Fruit fly (Drosophila melanogaster) whole organism, embryonic: ENCODE data around the gene Gr61a.

Source experiments
- ATbp ChIP-seq: fragments of 200-800 bp; sonication (Bioruptor generic); optimal IDR thresholded peaks from 2 replicates; lab custom pipeline; 2017; ENCODE audit warnings: missing biosample characterization, mild to moderate bottlenecking, missing genetic modification characterization, missing genetic modification reagents
- Abd-B ChIP-seq: fragments of 200-800 bp; sonication (Bioruptor generic); optimal IDR thresholded peaks from 2 replicates; lab custom pipeline; 2018; ENCODE audit warnings: missing biosample characterization, mild to moderate bottlenecking, missing genetic modification characterization, moderate library complexity
- B-H2 ChIP-seq: fragments of 200-800 bp; sonication (Bioruptor generic); optimal IDR thresholded peaks from 2 replicates; lab custom pipeline; 2018; ENCODE audit warnings: missing biosample characterization, mild to moderate bottlenecking, missing genetic modification characterization
- CG10366 ChIP-seq: fragments of 200-800 bp; sonication (Bioruptor generic); IDR thresholded peaks from 2 replicates; pipeline ENCODE4 v1.3.6; 2022; ENCODE audit warnings: missing biosample characterization, missing genetic modification characterization
- CG10543 ChIP-seq: fragments of 200-800 bp; sonication (Bioruptor generic); optimal IDR thresholded peaks from 3 replicates; lab custom pipeline; 2017; ENCODE audit warnings: missing biosample characterization, mild to moderate bottlenecking, missing genetic modification characterization, moderate library complexity
- CG10959 ChIP-seq: fragments of 200-800 bp; sonication (Bioruptor generic); IDR thresholded peaks from 2 replicates; pipeline ENCODE4 v1.3.6; 2022; ENCODE audit warnings: missing biosample characterization, missing genetic modification characterization
- CG11093 ChIP-seq: fragments of 200-800 bp; sonication (Bioruptor generic); IDR thresholded peaks from 3 replicates; pipeline ENCODE4 v1.3.6; 2022; ENCODE audit warnings: missing biosample characterization, missing genetic modification characterization
- CG11247 ChIP-seq: fragments of 200-800 bp; sonication (Bioruptor generic); IDR thresholded peaks from 2 replicates; pipeline ENCODE4 v1.3.6; 2022; ENCODE audit warnings: missing biosample characterization, missing genetic modification characterization
- CG12299 ChIP-seq: fragments of 200-800 bp; sonication (Bioruptor generic); optimal IDR thresholded peaks from 2 replicates; lab custom pipeline; 2018; ENCODE audit warnings: missing biosample characterization, mild to moderate bottlenecking, missing genetic modification characterization
- CG18262 ChIP-seq: fragments of 200-800 bp; optimal IDR thresholded peaks from 3 replicates; lab custom pipeline; 2019; ENCODE audit warnings: missing biosample characterization, mild to moderate bottlenecking, missing genetic modification characterization, moderate library complexity
- CG18764 ChIP-seq: fragments of 200-800 bp; sonication (Bioruptor generic); optimal IDR thresholded peaks from 3 replicates; lab custom pipeline; 2016; ENCODE audit warnings: missing biosample characterization, missing genetic modification characterization
- CG30020 ChIP-seq: fragments of 200-800 bp; optimal IDR thresholded peaks from 2 replicates; lab custom pipeline; 2019; ENCODE audit warnings: missing biosample characterization, mild to moderate bottlenecking, missing genetic modification characterization, moderate library complexity
- CG31365 ChIP-seq: fragments of 200-800 bp; sonication (Bioruptor generic); optimal IDR thresholded peaks from 2 replicates; lab custom pipeline; 2018; ENCODE audit warnings: missing biosample characterization, mild to moderate bottlenecking, missing genetic modification characterization
- CG42726 ChIP-seq: fragments of 200-800 bp; sonication (Bioruptor generic); IDR thresholded peaks from 2 replicates; pipeline ENCODE4 v1.3.6; 2022; ENCODE audit warnings: missing biosample characterization, missing genetic modification characterization; ENCODE audit not compliant: partially characterized antibody
- CG4360 ChIP-seq: fragments of 200-800 bp; sonication (Bioruptor generic); IDR thresholded peaks from 2 replicates; pipeline ENCODE4 v1.3.6; 2022; ENCODE audit warnings: missing biosample characterization, missing genetic modification characterization
- CG43689 ChIP-seq: fragments of 200-800 bp; sonication (Bioruptor generic); IDR thresholded peaks from 2 replicates; pipeline ENCODE4 v1.3.6; 2022; ENCODE audit warnings: missing biosample characterization, missing genetic modification characterization
- CG4730 ChIP-seq: fragments of 200-800 bp; sonication (Bioruptor generic); IDR thresholded peaks from 2 replicates; pipeline ENCODE4 v1.3.6; 2022; ENCODE audit warnings: missing biosample characterization, missing genetic modification characterization
- CG6654 ChIP-seq: fragments of 200-800 bp; sonication (Bioruptor generic); optimal IDR thresholded peaks from 2 replicates; lab custom pipeline; 2017; ENCODE audit warnings: missing biosample characterization, mild to moderate bottlenecking, missing genetic modification characterization
- CG8290 ChIP-seq, 3 experiments: fragments of 200-800 bp; sonication (Bioruptor generic); optimal IDR thresholded peaks; 2 replicates each; lab custom pipeline; 2016 to 2019; ENCODE audit warnings: missing biosample characterization in 3 of 3, missing genetic modification characterization in 3 of 3, mild to moderate bottlenecking in 2 of 3, moderate library complexity in 1 of 3
- CG9609 ChIP-seq: fragments of 200-800 bp; sonication (Bioruptor generic); optimal IDR thresholded peaks from 3 replicates; lab custom pipeline; 2016; ENCODE audit warnings: missing biosample characterization, missing genetic modification characterization
- Deaf1 ChIP-seq: fragments of 200-800 bp; optimal IDR thresholded peaks from 3 replicates; lab custom pipeline; 2019; ENCODE audit warnings: missing biosample characterization, mild to moderate bottlenecking, missing genetic modification characterization, moderate library complexity
- Lim3 ChIP-seq: fragments of 200-800 bp; sonication (Bioruptor generic); IDR thresholded peaks from 2 replicates; pipeline ENCODE4 v1.3.6; 2022; ENCODE audit warnings: missing biosample characterization, missing genetic modification characterization
- Myb ChIP-seq: fragments of 200-800 bp; sonication (Bioruptor generic); optimal IDR thresholded peaks from 2 replicates; lab custom pipeline; 2016; ENCODE audit warnings: missing biosample characterization, missing genetic modification characterization
- Pdp1 ChIP-seq, 2 experiments: fragments of 200-800 bp; sonication (Bioruptor generic); optimal IDR thresholded peaks; 3 replicates each; lab custom pipeline; 2016; ENCODE audit warnings: missing biosample characterization in 2 of 2, missing genetic modification characterization in 2 of 2, mild to moderate bottlenecking in 1 of 2, moderate library complexity in 1 of 2
- Sox100B ChIP-seq: fragments of 200-800 bp; sonication (Bioruptor generic); optimal IDR thresholded peaks from 3 replicates; lab custom pipeline; 2018; ENCODE audit warnings: missing biosample characterization, mild to moderate bottlenecking, missing genetic modification characterization
- Ssrp ChIP-seq: fragments of 200-800 bp; sonication (Bioruptor generic); optimal IDR thresholded peaks from 2 replicates; lab custom pipeline; 2018; ENCODE audit warnings: missing biosample characterization, mild to moderate bottlenecking, missing genetic modification characterization, moderate library complexity
- Xrp1 ChIP-seq: fragments of 200-800 bp; sonication (Bioruptor generic); IDR thresholded peaks from 2 replicates; pipeline ENCODE4 v1.3.6; 2022; ENCODE audit warnings: missing biosample characterization, missing genetic modification characterization
- ap ChIP-seq: fragments of 200-800 bp; sonication (Bioruptor generic); IDR thresholded peaks from 2 replicates; pipeline ENCODE4 v1.3.6; 2022; ENCODE audit warnings: missing biosample characterization, missing genetic modification characterization
- cad ChIP-seq: fragments of >200 bp; optimal IDR thresholded peaks from 2 replicates; lab custom pipeline; 2017; ENCODE audit warnings: missing biosample characterization, missing genetic modification characterization
- cg ChIP-seq: fragments of 200-800 bp; sonication (Bioruptor generic); optimal IDR thresholded peaks from 3 replicates; lab custom pipeline; 2019; ENCODE audit warnings: missing biosample characterization, mild to moderate bottlenecking, missing genetic modification characterization, moderate library complexity
- crol ChIP-seq: fragments of 200-800 bp; sonication (Bioruptor generic); IDR thresholded peaks from 2 replicates; pipeline ENCODE4 v1.3.6; 2022; ENCODE audit warnings: missing biosample characterization, missing genetic modification characterization
- cwo ChIP-seq: fragments of 200-800 bp; sonication (Bioruptor generic); optimal IDR thresholded peaks from 3 replicates; lab custom pipeline; 2017; ENCODE audit warnings: missing biosample characterization, missing genetic modification characterization, mild to moderate bottlenecking, moderate library complexity, missing genetic modification reagents
- da ChIP-seq: fragments of 200-800 bp; sonication (Bioruptor generic); optimal IDR thresholded peaks from 2 replicates; lab custom pipeline; 2016; ENCODE audit warnings: missing biosample characterization, missing genetic modification characterization
- danr ChIP-seq: fragments of 200-800 bp; sonication (Bioruptor generic); IDR thresholded peaks from 2 replicates; pipeline ENCODE4 v1.3.6; 2022; ENCODE audit warnings: missing biosample characterization, missing genetic modification characterization
- dysf ChIP-seq: fragments of 200-800 bp; sonication (Bioruptor generic); IDR thresholded peaks from 3 replicates; pipeline ENCODE4 v1.3.6; 2022; ENCODE audit warnings: missing biosample characterization, missing genetic modification characterization
- emc ChIP-seq: fragments of 200-800 bp; sonication (Bioruptor generic); optimal IDR thresholded peaks from 2 replicates; lab custom pipeline; 2016; ENCODE audit warnings: missing biosample characterization, missing genetic modification characterization
- gcm ChIP-seq: fragments of 200-800 bp; sonication (Bioruptor generic); optimal IDR thresholded peaks from 2 replicates; lab custom pipeline; 2019; ENCODE audit warnings: missing biosample characterization, mild to moderate bottlenecking, missing genetic modification characterization, moderate library complexity
- grn ChIP-seq: fragments of 200-800 bp; sonication (Bioruptor generic); optimal IDR thresholded peaks from 3 replicates; lab custom pipeline; 2017; ENCODE audit warnings: missing biosample characterization, missing genetic modification characterization
- hb ChIP-seq: fragments of 200-800 bp; sonication (Bioruptor generic); IDR thresholded peaks from 3 replicates; pipeline ENCODE4 v1.3.6; 2022; ENCODE audit warnings: missing biosample characterization, missing genetic modification characterization; ENCODE audit not compliant: partially characterized antibody
- lab ChIP-seq: fragments of 200-800 bp; sonication (Bioruptor generic); optimal IDR thresholded peaks from 3 replicates; lab custom pipeline; 2017; ENCODE audit warnings: missing biosample characterization, missing genetic modification characterization, mild to moderate bottlenecking, moderate library complexity, missing genetic modification reagents
- mam ChIP-seq: fragments of 200-800 bp; sonication (Bioruptor generic); optimal IDR thresholded peaks from 3 replicates; lab custom pipeline; 2016; ENCODE audit warnings: missing biosample characterization, missing genetic modification characterization
- pum ChIP-seq: fragments of 200-800 bp; sonication (Bioruptor generic); optimal IDR thresholded peaks from 2 replicates; lab custom pipeline; 2016; ENCODE audit warnings: missing biosample characterization, missing genetic modification characterization
- pzg ChIP-seq: fragments of 200-800 bp; sonication (Bioruptor generic); optimal IDR thresholded peaks from 3 replicates; lab custom pipeline; 2018; ENCODE audit warnings: missing biosample characterization, mild to moderate bottlenecking, missing genetic modification characterization, moderate library complexity
- ranshi ChIP-seq: fragments of 200-800 bp; sonication (Bioruptor generic); IDR thresholded peaks from 2 replicates; pipeline ENCODE4 v1.3.6; 2022; ENCODE audit warnings: missing biosample characterization, missing genetic modification characterization
- row ChIP-seq: fragments of 200-800 bp; sonication (Bioruptor generic); IDR thresholded peaks from 3 replicates; pipeline ENCODE4 v1.3.6; 2022; ENCODE audit warnings: missing biosample characterization, missing genetic modification characterization
- shn ChIP-seq: fragments of 200-800 bp; sonication (Bioruptor generic); optimal IDR thresholded peaks from 3 replicates; lab custom pipeline; 2016; ENCODE audit warnings: missing biosample characterization, missing genetic modification characterization
- tio ChIP-seq: fragments of 200-800 bp; sonication (Bioruptor generic); optimal IDR thresholded peaks from 2 replicates; lab custom pipeline; 2017; ENCODE audit warnings: missing biosample characterization, missing genetic modification characterization, inconsistent platforms
- tll ChIP-seq, 2 experiments: fragments of 200-800 bp in 1 of 2; fragments of >200 bp in 1 of 2; sonication (Bioruptor generic) in 1 of 2; optimal IDR thresholded peaks; 2 replicates each; lab custom pipeline; 2017 to 2019; ENCODE audit warnings: missing biosample characterization in 2 of 2, missing genetic modification characterization in 2 of 2, mild to moderate bottlenecking in 1 of 2, moderate library complexity in 1 of 2

The Gr61a gene

DNA sequence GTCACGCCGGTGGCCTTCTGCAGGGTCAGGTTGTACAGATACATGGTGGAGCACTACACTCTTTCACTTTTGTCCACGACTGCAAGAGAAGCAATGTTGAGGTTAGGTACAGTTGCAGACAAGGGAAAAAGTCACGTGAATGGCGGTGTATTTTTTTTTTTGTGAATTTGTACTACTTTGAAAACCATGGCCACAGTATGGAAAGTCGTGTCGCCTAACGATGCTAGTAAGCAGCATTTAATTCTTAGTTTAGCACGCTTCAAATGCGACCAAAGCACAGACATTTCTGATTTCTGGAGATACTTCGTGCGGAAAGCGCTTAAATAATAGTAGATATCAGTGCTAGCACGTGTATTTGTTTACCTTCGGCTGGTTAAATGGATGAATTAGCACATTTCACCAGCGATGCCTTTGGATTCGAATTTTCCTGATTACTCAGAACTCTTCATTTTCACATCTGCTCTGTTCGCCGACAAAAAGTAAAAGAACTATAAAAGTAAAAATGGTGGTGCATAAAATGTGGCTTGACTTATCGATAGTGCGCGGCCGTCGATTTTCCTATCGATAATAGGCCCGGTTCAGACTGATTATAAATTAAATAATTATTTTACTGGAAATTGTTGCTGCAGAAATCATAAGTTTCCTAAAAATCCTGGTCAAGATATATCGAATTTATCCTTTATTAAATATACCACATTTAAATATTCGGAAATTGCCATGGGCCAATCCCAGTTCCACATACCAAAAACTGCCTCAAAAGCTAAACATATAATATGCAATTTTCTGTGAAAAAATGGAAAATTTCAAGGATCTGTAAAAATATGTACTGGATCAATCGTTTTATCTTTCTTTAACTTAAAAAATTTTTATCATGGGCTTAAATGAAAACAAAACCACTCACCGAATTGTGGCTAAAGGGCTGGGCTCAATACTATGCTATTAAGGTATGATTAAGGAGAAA, 8.1 kb upstream of the Gr61a start, which contains the start of gene Sf3b3 (continued):
- TF ChIP-seq CG10543 (GFP tag; lab: Kevin White, UChicago) = no peak
- no peak for TF ChIP-seq CG10366 (GFP tag; lab: Robert Waterston, UW)
- TF ChIP-seq pzg (GFP tag; lab: Kevin White, UChicago) = peak; percentile 49
- no peak for TF ChIP-seq CG31365 (tag; lab: Kevin White, UChicago)
- no peak for TF ChIP-seq ap (GFP tag; lab: Robert Waterston, UW)
- TF ChIP-seq Deaf1 (tag; lab: Kevin White, UChicago) = no peak
- no peak for TF ChIP-seq CG6654 (GFP tag; lab: Kevin White, UChicago)
- TF ChIP-seq Myb (GFP tag; lab: Kevin White, UChicago) = no peak
- no peak for TF ChIP-seq CG43689
- no peak for TF ChIP-seq CG12299 (tag; lab: Kevin White, UChicago)
- TF ChIP-seq Abd-B = no peak
- TF ChIP-seq CG30020 = peak; percentile 12
- 0 out of 3 replicates have a peak, but pooled peaks have one; percentile 33 for TF ChIP-seq dysf (GFP tag; lab: Robert Waterston, UW)
- TF ChIP-seq CG18262 = peak; percentile 12
- TF ChIP-seq CG4360 = no peak
- TF ChIP-seq CG11093 (GFP tag; lab: Robert Waterston, UW) = no peak
- TF ChIP-seq Sox100B (GFP tag; lab: Kevin White, UChicago) = no peak
- no peak for TF ChIP-seq Lim3 (GFP tag; lab: Robert Waterston, UW)
- peak; percentile 64 for TF ChIP-seq row (GFP tag; lab: Robert Waterston, UW)
- TF ChIP-seq pum (GFP tag; lab: Kevin White, UChicago) = no peak
- TF ChIP-seq tll (GFP tag; optimal IDR thresholded peaks at IDR 0.05; lab: Kevin White, UChicago) = no peak
- no peak for TF ChIP-seq grn
- no peak for TF ChIP-seq crol (GFP tag; lab: Robert Waterston, UW)
- TF ChIP-seq CG9609 (GFP tag; lab: Kevin White, UChicago) = no peak
- TF ChIP-seq CG42726 (GFP tag; lab: Robert Waterston, UW) = peak; percentile 64
- TF ChIP-seq CG8290 (GFP tag; optimal IDR thresholded peaks at IDR 0.05; lab: Kevin White, UChicago) = no peak
- no peak for TF ChIP-seq CG8290 (tag; optimal IDR thresholded peaks at IDR 0.05; lab: Kevin White, UChicago)
- no peak for TF ChIP-seq CG18764
- no peak for TF ChIP-seq cad (GFP tag; lab: Kevin White, UChicago)
- no peak for TF ChIP-seq B-H2 (GFP tag; lab: Kevin White, UChicago)
- peak; percentile 28 for TF ChIP-seq cwo (GFP tag; lab: Kevin White, UChicago)
- TF ChIP-seq da (GFP tag; lab: Kevin White, UChicago) = no peak
- TF ChIP-seq ranshi (GFP tag; lab: Robert Waterston, UW) = 0 out of 2 replicates have a peak, but pooled peaks have one; percentile 21
- TF ChIP-seq mam (GFP tag; lab: Kevin White, UChicago) = peak; percentile 33
- TF ChIP-seq Pdp1 (GFP tag; optimal IDR thresholded peaks at IDR 0.05; lab: Kevin White, UChicago) = peak; percentile 7 to 24
- no peak for TF ChIP-seq cg (GFP tag; lab: Kevin White, UChicago)
- no peak for TF ChIP-seq CG10959 (GFP tag; lab: Robert Waterston, UW)
- TF ChIP-seq lab = no peak
- TF ChIP-seq CG11247 = peak; percentile 8; the same call in 1 of the 2 replicates
- TF ChIP-seq hb (GFP tag; lab: Robert Waterston, UW) = peak; percentile 38; the same call in 1 of the 3 replicates
- TF ChIP-seq shn (GFP tag; lab: Kevin White, UChicago) = no peak
- no peak for TF ChIP-seq Xrp1 (GFP tag; lab: Robert Waterston, UW)
- no peak for TF ChIP-seq danr
- no peak for TF ChIP-seq ATbp (GFP tag; lab: Kevin White, UChicago)
- TF ChIP-seq gcm (GFP tag; lab: Kevin White, UChicago) = no peak
- TF ChIP-seq CG4730 (GFP tag; lab: Robert Waterston, UW) = no peak
- TF ChIP-seq tio = no peak
- TF ChIP-seq emc = no peak
- no peak for TF ChIP-seq Ssrp
